Worm (Caenorhabditis elegans) whole organism, young adult: ENCODE measurements around the gene W09C2.8.

ENCODE experiments used
- B0035.1 ChIP-seq: sonication (generic microtip); optimal IDR thresholded peaks from 2 replicates; lab custom pipeline; 2016; ENCODE audit warnings: missing genetic modification characterization, mild to moderate bottlenecking, missing compliant biosample characterization, missing genotype, missing genetic modification reagents
- B0261.1 ChIP-seq: sonication (generic microtip); optimal IDR thresholded peaks from 2 replicates; lab custom pipeline; 2016; ENCODE audit warnings: mild to moderate bottlenecking, missing genetic modification characterization, moderate library complexity, missing compliant biosample characterization
- B0336.3 ChIP-seq: fragments of 200-800 bp; sonication (Bioruptor generic); IDR thresholded peaks from 2 replicates; pipeline ENCODE4 v1.3.6; 2022; ENCODE audit warnings: missing genetic modification characterization, missing compliant biosample characterization
- C06A6.2 ChIP-seq: fragments of 200-800 bp; sonication (Bioruptor generic); conservative IDR thresholded peaks from 2 replicates; pipeline ENCODE4 v1.3.6; 2022; ENCODE audit warnings: missing genetic modification characterization, missing compliant biosample characterization
- C17E4.6 ChIP-seq: fragments of 200-800 bp; sonication (Bioruptor generic); IDR thresholded peaks from 2 replicates; pipeline ENCODE4 v1.3.6; 2022; ENCODE audit warnings: missing genetic modification reagents, missing genetic modification characterization, missing compliant biosample characterization
- F33H1.4 ChIP-seq: fragments of 200-800 bp; sonication (Bioruptor generic); IDR thresholded peaks from 2 replicates; pipeline ENCODE4 v1.3.6; 2022; ENCODE audit warnings: missing genetic modification reagents, missing genetic modification characterization, missing compliant biosample characterization
- F49E8.2 ChIP-seq: sonication (generic microtip); optimal IDR thresholded peaks from 3 replicates; lab custom pipeline; 2017; ENCODE audit warnings: missing genetic modification characterization, mild to moderate bottlenecking, missing compliant biosample characterization, antibody characterized with exemption, moderate library complexity; ENCODE audit not compliant: insufficient read depth
- K11D2.4 ChIP-seq: fragments of 200-800 bp; sonication (Bioruptor generic); IDR thresholded peaks from 2 replicates; pipeline ENCODE4 v1.3.6; 2022; ENCODE audit warnings: missing genetic modification reagents, missing genetic modification characterization, missing compliant biosample characterization
- Y56A3A.18 ChIP-seq: fragments of 200-800 bp; sonication (Bioruptor generic); IDR thresholded peaks from 2 replicates; pipeline ENCODE4 v1.3.6; 2022; ENCODE audit warnings: missing genetic modification reagents, missing genetic modification characterization, missing compliant biosample characterization
- Y67H2A.10 ChIP-seq: fragments of 200-800 bp; sonication (Bioruptor generic); conservative IDR thresholded peaks from 2 replicates; pipeline ENCODE4 v1.3.6; 2022; ENCODE audit warnings: missing genetic modification reagents, missing genetic modification characterization, missing compliant biosample characterization
- ZK185.1 ChIP-seq: sonication (generic microtip); optimal IDR thresholded peaks from 2 replicates; lab custom pipeline; 2016; ENCODE audit warnings: mild to moderate bottlenecking, missing genetic modification characterization, missing compliant biosample characterization; ENCODE audit not compliant: poor library complexity, severe bottlenecking
- athp-1 ChIP-seq: sonication (generic microtip); optimal IDR thresholded peaks from 2 replicates; lab custom pipeline; 2017; ENCODE audit warnings: mild to moderate bottlenecking, missing genetic modification characterization, missing compliant biosample characterization
- cebp-1 ChIP-seq, 2 experiments: fragments of 200-800 bp in 1 of 2; sonication (Bioruptor generic) in 1 of 2; sonication (generic microtip) in 1 of 2; IDR thresholded peaks in 1 of 2; optimal IDR thresholded peaks in 1 of 2; 2 replicates each; pipeline versions ENCODE4 v1.3.6 to Lab custom; 2017 to 2022; ENCODE audit warnings: missing compliant biosample characterization in 2 of 2, missing genetic modification characterization in 2 of 2, mild to moderate bottlenecking in 1 of 2, missing genetic modification reagents in 1 of 2, moderate library complexity in 1 of 2
- cebp-2 ChIP-seq: fragments of 200-800 bp; sonication (Bioruptor generic); IDR thresholded peaks from 2 replicates; pipeline ENCODE4 v1.3.6; 2022; ENCODE audit warnings: missing genetic modification characterization, missing compliant biosample characterization
- ceh-40 ChIP-seq: fragments of 200-800 bp; sonication (Bioruptor generic); IDR thresholded peaks from 2 replicates; pipeline ENCODE4 v1.3.6; 2022; ENCODE audit warnings: missing genetic modification characterization, missing compliant biosample characterization
- ceh-58 ChIP-seq: fragments of 200-800 bp; sonication (Bioruptor generic); IDR thresholded peaks from 2 replicates; pipeline ENCODE4 v1.3.6; 2022; ENCODE audit warnings: missing genetic modification characterization, missing compliant biosample characterization
- ceh-91 ChIP-seq: fragments of 200-800 bp; sonication (Bioruptor generic); IDR thresholded peaks from 2 replicates; pipeline ENCODE4 v1.3.6; 2022; ENCODE audit warnings: missing genetic modification reagents, missing genetic modification characterization, missing compliant biosample characterization
- die-1 ChIP-seq: sonication (generic microtip); optimal IDR thresholded peaks from 2 replicates; lab custom pipeline; 2016; ENCODE audit warnings: missing genotype, mild to moderate bottlenecking, missing genetic modification characterization, missing compliant biosample characterization
- efl-1 ChIP-seq: fragments of 150-350 bp; optimal IDR thresholded peaks from 2 replicates; lab custom pipeline; 2014; ENCODE audit warnings: missing biosample characterization, missing genetic modification reagents, missing genetic modification characterization
- egrh-3 ChIP-seq: fragments of 200-800 bp; sonication (Bioruptor generic); IDR thresholded peaks from 2 replicates; pipeline ENCODE4 v1.3.6; 2022; ENCODE audit warnings: missing genetic modification reagents, missing genetic modification characterization, missing compliant biosample characterization
- hmg-1.2 ChIP-seq: fragments of 200-800 bp; sonication (Bioruptor generic); IDR thresholded peaks from 2 replicates; pipeline ENCODE4 v1.3.6; 2022; ENCODE audit warnings: missing genetic modification reagents, missing genetic modification characterization, missing compliant biosample characterization
- hmg-20 ChIP-seq: fragments of 200-800 bp; sonication (Bioruptor generic); IDR thresholded peaks from 2 replicates; pipeline ENCODE4 v1.3.6; 2022; ENCODE audit warnings: missing genetic modification reagents, missing genetic modification characterization, missing compliant biosample characterization
- hsf-1 ChIP-seq: fragments of 200-800 bp; sonication (Bioruptor generic); IDR thresholded peaks from 2 replicates; pipeline ENCODE4 v1.3.6; 2022; ENCODE audit warnings: missing genetic modification reagents, missing genetic modification characterization, missing compliant biosample characterization
- lin-40 ChIP-seq: sonication (generic microtip); optimal IDR thresholded peaks from 2 replicates; lab custom pipeline; 2016; ENCODE audit warnings: missing genetic modification characterization, mild to moderate bottlenecking, missing compliant biosample characterization, missing genotype, missing genetic modification reagents
- lin-54 ChIP-seq: fragments of 200-800 bp; sonication (Bioruptor generic); optimal IDR thresholded peaks from 2 replicates; lab custom pipeline; 2018; ENCODE audit warnings: mild to moderate bottlenecking, missing genetic modification characterization, missing compliant biosample characterization
- madf-10 ChIP-seq: sonication (generic microtip); optimal IDR thresholded peaks from 2 replicates; lab custom pipeline; 2016; ENCODE audit warnings: mild to moderate bottlenecking, missing genetic modification characterization, missing compliant biosample characterization
- madf-3 ChIP-seq: fragments of 200-800 bp; sonication (Bioruptor generic); IDR thresholded peaks from 2 replicates; pipeline ENCODE4 v1.3.6; 2022; ENCODE audit warnings: missing genetic modification reagents, missing genetic modification characterization, missing compliant biosample characterization
- madf-6 ChIP-seq: fragments of 200-800 bp; sonication (Bioruptor generic); IDR thresholded peaks from 2 replicates; pipeline ENCODE4 v1.3.6; 2022; ENCODE audit warnings: missing genetic modification reagents, missing genetic modification characterization, missing compliant biosample characterization
- mel-28 ChIP-seq: sonication (generic microtip); optimal IDR thresholded peaks from 2 replicates; lab custom pipeline; 2016; ENCODE audit warnings: borderline replicate concordance, mild to moderate bottlenecking, missing genetic modification characterization, missing compliant biosample characterization
- nfyb-1 ChIP-seq: fragments of 200-800 bp; sonication (Bioruptor generic); IDR thresholded peaks from 2 replicates; pipeline ENCODE4 v1.3.6; 2022; ENCODE audit warnings: missing genetic modification reagents, missing genetic modification characterization, missing compliant biosample characterization
- nhr-120 ChIP-seq: fragments of 200-800 bp; sonication (Bioruptor generic); IDR thresholded peaks from 2 replicates; pipeline ENCODE4 v1.3.6; 2022; ENCODE audit warnings: missing genetic modification characterization, missing compliant biosample characterization
- nhr-80 ChIP-seq: sonication (generic microtip); optimal IDR thresholded peaks from 2 replicates; lab custom pipeline; 2016; ENCODE audit warnings: missing genetic modification characterization, missing compliant biosample characterization
- pbrm-1 ChIP-seq: fragments of 200-800 bp; sonication (Bioruptor generic); IDR thresholded peaks from 2 replicates; pipeline ENCODE4 v1.3.6; 2022; ENCODE audit warnings: missing genetic modification reagents, missing genetic modification characterization, missing compliant biosample characterization
- rec-8 ChIP-seq, 2 experiments: sonication (generic microtip); optimal IDR thresholded peaks; 2 replicates each; lab custom pipeline; 2016; ENCODE audit warnings: mild to moderate bottlenecking in 2 of 2, missing genetic modification characterization in 2 of 2, missing genetic modification reagents in 2 of 2, missing genotype in 2 of 2, missing biosample characterization in 1 of 2, missing compliant biosample characterization in 1 of 2, moderate library complexity in 1 of 2
- rpc-1 ChIP-seq, 2 experiments: fragments of 150-350 bp in 1 of 2; sonication (generic microtip) in 1 of 2; optimal IDR thresholded peaks; 2 replicates each; lab custom pipeline; 2014 to 2018; ENCODE audit warnings: missing biosample characterization in 1 of 2, missing genetic modification characterization in 1 of 2, missing genetic modification reagents in 1 of 2, missing genotype in 1 of 2
- snpc-4 ChIP-seq, 5 experiments: fragments of 150-350 bp in 1 of 5; sonication (generic microtip) in 4 of 5; optimal IDR thresholded peaks; 2 replicates each; lab custom pipeline; 2014 to 2018; ENCODE audit warnings: missing genetic modification characterization in 5 of 5, missing biosample characterization in 3 of 5, antibody characterized with exemption in 2 of 5, mild to moderate bottlenecking in 2 of 5, missing compliant biosample characterization in 2 of 5, missing genotype in 2 of 5, moderate library complexity in 2 of 5, missing genetic modification reagents in 1 of 5
- somi-1 ChIP-seq: fragments of 200-800 bp; sonication (Bioruptor generic); optimal IDR thresholded peaks from 2 replicates; lab custom pipeline; 2018; ENCODE audit warnings: mild to moderate bottlenecking, missing genetic modification characterization, missing compliant biosample characterization
- tbp1 ChIP-seq: fragments of 200-800 bp; sonication (Bioruptor generic); optimal IDR thresholded peaks from 2 replicates; lab custom pipeline; 2018; ENCODE audit warnings: mild to moderate bottlenecking, missing genetic modification characterization, missing compliant biosample characterization
- unc-130 ChIP-seq: sonication (generic microtip); optimal IDR thresholded peaks from 2 replicates; lab custom pipeline; 2016; ENCODE audit warnings: missing genetic modification reagents, missing genetic modification characterization, missing compliant biosample characterization
- zfh-2 ChIP-seq: fragments of 200-800 bp; sonication (Bioruptor generic); conservative IDR thresholded peaks from 2 replicates; pipeline ENCODE4 v1.3.6; 2022; ENCODE audit warnings: missing genetic modification reagents, missing genetic modification characterization, missing compliant biosample characterization
- zim-3 ChIP-seq: sonication (generic microtip); optimal IDR thresholded peaks from 2 replicates; lab custom pipeline; 2017; ENCODE audit warnings: mild to moderate bottlenecking, missing genetic modification characterization, moderate library complexity, missing compliant biosample characterization
- ztf-26 ChIP-seq: sonication (generic microtip); optimal IDR thresholded peaks from 2 replicates; lab custom pipeline; 2017; ENCODE audit warnings: missing genetic modification characterization, missing compliant biosample characterization
- ztf-3 ChIP-seq: fragments of 200-800 bp; sonication (Bioruptor generic); optimal IDR thresholded peaks from 2 replicates; lab custom pipeline; 2018; ENCODE audit warnings: mild to moderate bottlenecking, missing genetic modification characterization, missing compliant biosample characterization

W09C2.8 gene

ce11 chrIV:9672434-9672833 lies 48.3 kb upstream of the W09C2.8 start:
- no peak for TF ChIP-seq athp-1 (tag; lab: Kevin White, UChicago)
- no peak for TF ChIP-seq zim-3 (tag; lab: Kevin White, UChicago)
- no peak for TF ChIP-seq B0261.1 (tag; lab: Kevin White, UChicago)
- TF ChIP-seq C06A6.2 (GFP tag; lab: Robert Waterston, UW), result no peak
- TF ChIP-seq ztf-26 (tag; lab: Kevin White, UChicago), result peak; percentile 47
- no peak for TF ChIP-seq nfyb-1 (GFP tag; lab: Robert Waterston, UW)
- TF ChIP-seq nhr-120 (GFP tag; lab: Robert Waterston, UW), result no peak
- TF ChIP-seq lin-40, result peak; percentile 53
- TF ChIP-seq cebp-1 (GFP tag; IDR thresholded peaks at IDR 0.05; lab: Robert Waterston, UW), result no peak
- TF ChIP-seq cebp-1 (tag; optimal IDR thresholded peaks at IDR 0.05; lab: Kevin White, UChicago), result peak; percentile 33
- TF ChIP-seq Y67H2A.10 (GFP tag; lab: Robert Waterston, UW), result no peak
- TF ChIP-seq somi-1 (GFP tag; lab: Kevin White, UChicago), result peak; percentile 82
- TF ChIP-seq K11D2.4 (GFP tag; lab: Robert Waterston, UW), result no peak
- TF ChIP-seq pbrm-1, result no peak
- TF ChIP-seq mel-28 (tag; lab: Kevin White, UChicago), result no peak
- no peak for TF ChIP-seq madf-10 (tag; lab: Kevin White, UChicago)
- TF ChIP-seq, all 124 proteins: peak for 4

- TF ChIP-seq efl-1 (GFP tag; lab: Kevin White, UChicago) (no peak), madf-6 (GFP tag; lab: Robert Waterston, UW) (no peak), rpc-1 (optimal IDR thresholded peaks at IDR 0.05; lab: Kevin White, UChicago) (no peak), rpc-1 (tag; optimal IDR thresholded peaks at IDR 0.05; lab: Kevin White, UChicago) (no peak), pbrm-1 (no peak), snpc-4 (GFP tag; optimal IDR thresholded peaks at IDR 0.05; lab: Kevin White, UChicago) (no peak), snpc-4 (tag; optimal IDR thresholded peaks at IDR 0.05; lab: Kevin White, UChicago) (peak in 1 of 4 experiments; percentile 11), die-1 (tag; lab: Kevin White, UChicago) (no peak), ceh-91 (GFP tag; lab: Robert Waterston, UW) (no peak), hmg-20 (no peak), rec-8 (tag; optimal IDR thresholded peaks at IDR 0.05; lab: Kevin White, UChicago) (no peak), lin-54 (peak; percentile 10), B0336.3 (no peak), ceh-58 (GFP tag; lab: Robert Waterston, UW) (no peak), zfh-2 (GFP tag; lab: Robert Waterston, UW) (no peak), ceh-40 (no peak), tbp1 (GFP tag; lab: Kevin White, UChicago) (peak; percentile 23), F33H1.4 (no peak), madf-3 (GFP tag; lab: Robert Waterston, UW) (no peak), ztf-3 (GFP tag; lab: Kevin White, UChicago) (no peak), unc-130 (GFP tag; lab: Kevin White, UChicago) (no peak), lin-40 (peak; percentile 67), ZK185.1 (tag; lab: Kevin White, UChicago) (peak; percentile 26), hmg-1.2 (peak; percentile 24; the same call in 1 of the 2 replicates), C06A6.2 (GFP tag; lab: Robert Waterston, UW) (0 out of 2 replicates have a peak, but pooled peaks have one; percentile 46), nhr-80 (tag; lab: Kevin White, UChicago) (peak; percentile 88), cebp-1 (GFP tag; IDR thresholded peaks at IDR 0.05; lab: Robert Waterston, UW) (no peak), cebp-1 (tag; optimal IDR thresholded peaks at IDR 0.05; lab: Kevin White, UChicago) (peak; percentile 74), Y67H2A.10 (GFP tag; lab: Robert Waterston, UW) (no peak), nfyb-1 (GFP tag; lab: Robert Waterston, UW) (no peak), Y56A3A.18 (no peak), C17E4.6 (GFP tag; lab: Robert Waterston, UW) (no peak), hsf-1 (GFP tag; lab: Robert Waterston, UW) (no peak), B0035.1 (tag; lab: Kevin White, UChicago) (no peak), cebp-2 (GFP tag; lab: Robert Waterston, UW) (no peak), F49E8.2 (tag; lab: Kevin White, UChicago) (no peak), egrh-3 (GFP tag; lab: Robert Waterston, UW) (no peak)
Observed at ce11 chrIV:9671001-9671652, 47.0 kb upstream of the W09C2.8 start.
